Fruit fly (Drosophila melanogaster) whole organism, embryonic: Measurements from ENCODE around the gene CG9133.

ENCODE experiments used
- Abd-B ChIP-seq: fragments of 200-800 bp; sonication (Bioruptor generic); optimal IDR thresholded peaks from 2 replicates; lab custom pipeline; 2018; ENCODE audit warnings: missing biosample characterization, mild to moderate bottlenecking, missing genetic modification characterization, moderate library complexity
- Asciz ChIP-seq: fragments of 200-800 bp; sonication (Bioruptor generic); optimal IDR thresholded peaks from 2 replicates; lab custom pipeline; 2017; ENCODE audit warnings: missing biosample characterization, mild to moderate bottlenecking, missing genetic modification characterization, missing genetic modification reagents
- CG12104 ChIP-seq: fragments of 200-800 bp; sonication (Bioruptor generic); optimal IDR thresholded peaks from 3 replicates; lab custom pipeline; 2016; ENCODE audit warnings: missing biosample characterization, missing genetic modification characterization
- CG12391 ChIP-seq: fragments of 200-800 bp; sonication (Bioruptor generic); optimal IDR thresholded peaks from 3 replicates; lab custom pipeline; 2018; ENCODE audit warnings: missing biosample characterization, mild to moderate bottlenecking, missing genetic modification characterization, moderate library complexity
- CG13424 ChIP-seq: fragments of 200-800 bp; sonication (Bioruptor generic); optimal IDR thresholded peaks from 2 replicates; lab custom pipeline; 2019; ENCODE audit warnings: missing biosample characterization, mild to moderate bottlenecking, missing genetic modification characterization, moderate library complexity
- CG14860 ChIP-seq: fragments of 200-800 bp; sonication (Bioruptor generic); IDR thresholded peaks from 3 replicates; pipeline ENCODE4 v1.3.6; 2022; ENCODE audit warnings: missing biosample characterization, missing genetic modification characterization; ENCODE audit not compliant: partially characterized antibody
- CG1602 ChIP-seq: fragments of 200-800 bp; sonication (Bioruptor generic); optimal IDR thresholded peaks from 3 replicates; lab custom pipeline; 2016; ENCODE audit warnings: missing biosample characterization, missing genetic modification characterization
- CG16863 ChIP-seq: fragments of 200-800 bp; sonication (Bioruptor generic); optimal IDR thresholded peaks from 3 replicates; lab custom pipeline; 2016; ENCODE audit warnings: missing biosample characterization, missing genetic modification characterization
- CG17186 ChIP-seq: fragments of 200-800 bp; sonication (Bioruptor generic); optimal IDR thresholded peaks from 3 replicates; lab custom pipeline; 2017; ENCODE audit warnings: missing biosample characterization, missing genetic modification reagents, missing genetic modification characterization
- CG4820 ChIP-seq: fragments of 200-800 bp; sonication (Bioruptor generic); optimal IDR thresholded peaks from 3 replicates; lab custom pipeline; 2016; ENCODE audit warnings: missing biosample characterization, missing genetic modification characterization
- CG6254 ChIP-seq: fragments of 200-800 bp; sonication (Bioruptor generic); optimal IDR thresholded peaks from 3 replicates; lab custom pipeline; 2017; ENCODE audit warnings: mild to moderate bottlenecking, missing biosample characterization, missing genetic modification reagents, missing genetic modification characterization
- CG6654 ChIP-seq: fragments of 200-800 bp; sonication (Bioruptor generic); optimal IDR thresholded peaks from 2 replicates; lab custom pipeline; 2017; ENCODE audit warnings: missing biosample characterization, mild to moderate bottlenecking, missing genetic modification characterization
- CG7357 ChIP-seq: fragments of 200-800 bp; sonication (Bioruptor generic); IDR thresholded peaks from 3 replicates; pipeline ENCODE4 v1.3.6; 2022; ENCODE audit warnings: missing biosample characterization, missing genetic modification characterization
- CG8290 ChIP-seq, 3 experiments: fragments of 200-800 bp; sonication (Bioruptor generic); optimal IDR thresholded peaks; 2 replicates each; lab custom pipeline; 2016 to 2019; ENCODE audit warnings: missing biosample characterization in 3 of 3, missing genetic modification characterization in 3 of 3, mild to moderate bottlenecking in 2 of 3, moderate library complexity in 1 of 3
- CG9609 ChIP-seq: fragments of 200-800 bp; sonication (Bioruptor generic); optimal IDR thresholded peaks from 3 replicates; lab custom pipeline; 2016; ENCODE audit warnings: missing biosample characterization, missing genetic modification characterization
- Dfd ChIP-seq, 2 experiments: fragments of >200 bp; optimal IDR thresholded peaks; 2 replicates each; lab custom pipeline; 2017; ENCODE audit warnings: missing biosample characterization in 2 of 2, missing genetic modification characterization in 2 of 2
- Gsc ChIP-seq: fragments of 200-800 bp; sonication (Bioruptor generic); IDR thresholded peaks from 2 replicates; pipeline ENCODE4 v1.3.6; 2022; ENCODE audit warnings: missing biosample characterization, missing genetic modification characterization
- Hmx ChIP-seq: fragments of 200-800 bp; sonication (Bioruptor generic); optimal IDR thresholded peaks from 2 replicates; lab custom pipeline; 2016; ENCODE audit warnings: missing biosample characterization, missing genetic modification characterization
- Hr51 ChIP-seq, 2 experiments: fragments of 200-800 bp; sonication (Bioruptor generic); optimal IDR thresholded peaks; 2 replicates in 1 of 2; 3 replicates in 1 of 2; lab custom pipeline; 2016 to 2018; ENCODE audit warnings: missing biosample characterization in 2 of 2, missing genetic modification characterization in 2 of 2, mild to moderate bottlenecking in 1 of 2, moderate library complexity in 1 of 2
- Lhr ChIP-seq: fragments of 200-800 bp; sonication (Bioruptor generic); optimal IDR thresholded peaks from 3 replicates; lab custom pipeline; 2017; ENCODE audit warnings: mild to moderate bottlenecking, missing biosample characterization, missing genetic modification reagents, missing genetic modification characterization
- Mes4 ChIP-seq: fragments of 200-800 bp; sonication (Bioruptor generic); optimal IDR thresholded peaks from 2 replicates; lab custom pipeline; 2016; ENCODE audit warnings: missing biosample characterization, missing genetic modification characterization
- Mrtf ChIP-seq: fragments of 200-800 bp; sonication (Bioruptor generic); IDR thresholded peaks from 3 replicates; pipeline ENCODE4 v1.3.6; 2022; ENCODE audit warnings: missing biosample characterization, missing genetic modification characterization
- Nf-YB ChIP-seq: fragments of 200-800 bp; sonication (Bioruptor generic); optimal IDR thresholded peaks from 3 replicates; lab custom pipeline; 2019; ENCODE audit warnings: missing biosample characterization, mild to moderate bottlenecking, missing genetic modification characterization, moderate library complexity
- Optix ChIP-seq: fragments of 200-800 bp; sonication (Bioruptor generic); IDR thresholded peaks from 3 replicates; pipeline ENCODE4 v1.3.6; 2022; ENCODE audit warnings: missing biosample characterization, missing genetic modification characterization
- Taf1 ChIP-seq: fragments of 200-800 bp; sonication (Bioruptor generic); IDR thresholded peaks from 2 replicates; pipeline ENCODE4 v1.3.6; 2022; ENCODE audit warnings: missing biosample characterization, missing genetic modification characterization
- Usf ChIP-seq: fragments of 200-800 bp; sonication (Bioruptor generic); optimal IDR thresholded peaks from 2 replicates; lab custom pipeline; 2017; ENCODE audit warnings: missing genotype, missing biosample characterization, missing genetic modification characterization
- Vsx1 ChIP-seq: fragments of 200-800 bp; sonication (Bioruptor generic); optimal IDR thresholded peaks from 2 replicates; lab custom pipeline; 2017; ENCODE audit warnings: missing biosample characterization, mild to moderate bottlenecking, missing genetic modification characterization, missing genetic modification reagents
- al ChIP-seq: fragments of 200-800 bp; sonication (Bioruptor generic); IDR thresholded peaks from 2 replicates; pipeline ENCODE4 v1.3.6; 2022; ENCODE audit warnings: missing biosample characterization, missing genetic modification characterization
- az2 ChIP-seq: fragments of 200-800 bp; sonication (Bioruptor generic); optimal IDR thresholded peaks from 3 replicates; lab custom pipeline; 2016; ENCODE audit warnings: missing biosample characterization, missing genetic modification characterization
- ems ChIP-seq: fragments of 200-800 bp; sonication (Bioruptor generic); optimal IDR thresholded peaks from 3 replicates; lab custom pipeline; 2016; ENCODE audit warnings: missing biosample characterization, missing genetic modification characterization
- eve ChIP-seq, 2 experiments: fragments of >200 bp; optimal IDR thresholded peaks; 2 replicates each; lab custom pipeline; 2017; ENCODE audit warnings: missing biosample characterization in 2 of 2, missing genetic modification characterization in 2 of 2
- fd96Cb ChIP-seq: fragments of 200-800 bp; sonication (Bioruptor generic); optimal IDR thresholded peaks from 2 replicates; lab custom pipeline; 2018; ENCODE audit warnings: missing biosample characterization, mild to moderate bottlenecking, missing genetic modification characterization, moderate library complexity
- gem ChIP-seq: fragments of 200-800 bp; sonication (Bioruptor generic); optimal IDR thresholded peaks from 2 replicates; lab custom pipeline; 2019; ENCODE audit warnings: missing biosample characterization, mild to moderate bottlenecking, missing genetic modification characterization, moderate library complexity
- hkb ChIP-seq, 2 experiments: fragments of 200-800 bp in 1 of 2; fragments of >200 bp in 1 of 2; sonication (Bioruptor generic) in 1 of 2; IDR thresholded peaks in 1 of 2; optimal IDR thresholded peaks in 1 of 2; 2 replicates each; pipeline versions ENCODE4 v1.3.6 to Lab custom; 2017 to 2022; ENCODE audit warnings: missing biosample characterization in 1 of 2, missing genetic modification characterization in 1 of 2
- klu ChIP-seq: fragments of 200-800 bp; sonication (Bioruptor generic); IDR thresholded peaks from 2 replicates; pipeline ENCODE4 v1.3.6; 2022; ENCODE audit warnings: missing biosample characterization, missing genetic modification characterization
- lab ChIP-seq: fragments of 200-800 bp; sonication (Bioruptor generic); optimal IDR thresholded peaks from 3 replicates; lab custom pipeline; 2017; ENCODE audit warnings: missing biosample characterization, missing genetic modification characterization, mild to moderate bottlenecking, moderate library complexity, missing genetic modification reagents
- lola ChIP-seq, 3 experiments: fragments of >200 bp in 2 of 3; fragments of 200-800 bp in 1 of 3; sonication (Bioruptor generic) in 1 of 3; optimal IDR thresholded peaks; 2 replicates each; lab custom pipeline; 2017 to 2019; ENCODE audit warnings: missing biosample characterization in 3 of 3, missing genetic modification characterization in 3 of 3, mild to moderate bottlenecking in 1 of 3, moderate library complexity in 1 of 3
- p53 ChIP-seq: fragments of 200-800 bp; sonication (Bioruptor generic); optimal IDR thresholded peaks from 2 replicates; lab custom pipeline; 2016; ENCODE audit warnings: missing biosample characterization, missing genetic modification characterization
- pan ChIP-seq, 4 experiments: fragments of >200 bp in 3 of 4; fragments of 200-800 bp in 1 of 4; sonication (Bioruptor generic) in 1 of 4; optimal IDR thresholded peaks in 3 of 4; IDR thresholded peaks in 1 of 4; 2 replicates each; pipeline versions ENCODE4 v1.3.6 to Lab custom; 2017 to 2022; ENCODE audit warnings: missing biosample characterization in 2 of 4, missing genetic modification characterization in 2 of 4, mixed read lengths in 1 of 4
- pita ChIP-seq: fragments of 200-800 bp; sonication (Bioruptor generic); optimal IDR thresholded peaks from 2 replicates; lab custom pipeline; 2017; ENCODE audit warnings: missing biosample characterization, mild to moderate bottlenecking, missing genetic modification characterization
- repo ChIP-seq: fragments of 200-800 bp; sonication (Bioruptor generic); optimal IDR thresholded peaks from 2 replicates; lab custom pipeline; 2016; ENCODE audit warnings: missing biosample characterization, missing genetic modification characterization
- rib ChIP-seq: fragments of 200-800 bp; sonication (Bioruptor generic); IDR thresholded peaks from 2 replicates; pipeline ENCODE4 v1.3.6; 2022; ENCODE audit warnings: missing biosample characterization, missing genetic modification characterization
- sqz ChIP-seq: fragments of 200-800 bp; sonication (Bioruptor generic); optimal IDR thresholded peaks from 3 replicates; lab custom pipeline; 2018; ENCODE audit warnings: missing biosample characterization, mild to moderate bottlenecking, missing genetic modification characterization
- tap ChIP-seq: fragments of 200-800 bp; optimal IDR thresholded peaks from 3 replicates; lab custom pipeline; 2019; ENCODE audit warnings: missing biosample characterization, mild to moderate bottlenecking, missing genetic modification characterization, moderate library complexity
- ttk ChIP-seq: fragments of 200-800 bp; sonication (Bioruptor generic); IDR thresholded peaks from 2 replicates; pipeline ENCODE4 v2.1.2; 2022; ENCODE audit warnings: missing biosample characterization, missing genetic modification characterization
- unpg ChIP-seq: fragments of 200-800 bp; sonication (Bioruptor generic); optimal IDR thresholded peaks from 3 replicates; lab custom pipeline; 2018; ENCODE audit warnings: missing biosample characterization, mild to moderate bottlenecking, missing genetic modification characterization, moderate library complexity
- usp ChIP-seq: fragments of >200 bp; optimal IDR thresholded peaks from 2 replicates; lab custom pipeline; 2017; ENCODE audit warnings: missing biosample characterization, missing genetic modification characterization
- wdn ChIP-seq: fragments of 200-800 bp; sonication (Bioruptor generic); IDR thresholded peaks from 2 replicates; pipeline ENCODE4 v1.3.6; 2022; ENCODE audit warnings: missing biosample characterization, missing genetic modification characterization

CG9133 gene

dm6 chr3L:1247627-1248295, 4.1 kb upstream of the CG9133 start, which contains the start of the genes Psf1 and Sac1 (continued):
- TF ChIP-seq hkb (optimal IDR thresholded peaks at IDR 0.05; lab: Kevin White, UChicago) = peak; percentile 30
- no peak for TF ChIP-seq hkb (GFP tag; IDR thresholded peaks at IDR 0.05; lab: Robert Waterston, UW)
- TF ChIP-seq gem (tag; lab: Kevin White, UChicago) = no peak
- TF ChIP-seq lola (GFP tag; optimal IDR thresholded peaks at IDR 0.05; lab: Kevin White, UChicago) = peak in 1 of 3 experiments; percentile 53
- no peak for TF ChIP-seq tap (tag; lab: Kevin White, UChicago)
- no peak; the same call in 1 of the 2 replicates for TF ChIP-seq klu (GFP tag; lab: Robert Waterston, UW)
- no peak for TF ChIP-seq fd96Cb
- no peak for TF ChIP-seq CG8290 (GFP tag; optimal IDR thresholded peaks at IDR 0.05; lab: Kevin White, UChicago)
- peak in 1 of 2 experiments; percentile 27 for TF ChIP-seq CG8290 (tag; optimal IDR thresholded peaks at IDR 0.05; lab: Kevin White, UChicago)
- TF ChIP-seq p53 (GFP tag; lab: Kevin White, UChicago) = peak; percentile 17
- TF ChIP-seq ems (GFP tag; lab: Kevin White, UChicago) = no peak
- TF ChIP-seq rib (GFP tag; lab: Robert Waterston, UW) = no peak
- peak; percentile 36 for TF ChIP-seq CG4820
- TF ChIP-seq pita = no peak
- TF ChIP-seq Asciz (GFP tag; lab: Kevin White, UChicago) = no peak
- no peak for TF ChIP-seq CG6254
- no peak for TF ChIP-seq Hmx (GFP tag; lab: Kevin White, UChicago)
- TF ChIP-seq CG1602 (GFP tag; lab: Kevin White, UChicago) = no peak
- TF ChIP-seq Lhr (GFP tag; lab: Kevin White, UChicago) = peak; percentile 71
- TF ChIP-seq Abd-B (GFP tag; lab: Kevin White, UChicago) = peak; percentile 47
- TF ChIP-seq repo (GFP tag; lab: Kevin White, UChicago) = peak; percentile 27
- TF ChIP-seq CG12391 = peak; percentile 64
- peak; percentile 68 for TF ChIP-seq CG17186 (GFP tag; lab: Kevin White, UChicago)
- TF ChIP-seq CG12104 (GFP tag; lab: Kevin White, UChicago) = no peak
- no peak for TF ChIP-seq Dfd (GFP tag; optimal IDR thresholded peaks at IDR 0.05; lab: Kevin White, UChicago)
- TF ChIP-seq pan (optimal IDR thresholded peaks at IDR 0.05; lab: Kevin White, UChicago) = no peak
- peak in 1 of 2 experiments; percentile 13 for TF ChIP-seq pan (GFP tag; optimal IDR thresholded peaks at IDR 0.05 in 1 of 2, IDR thresholded peaks at IDR 0.05 in 1 of 2)
- TF ChIP-seq CG13424 (tag; lab: Kevin White, UChicago) = peak; percentile 57
- no peak for TF ChIP-seq usp (GFP tag; lab: Kevin White, UChicago)
- TF ChIP-seq CG14860 = peak; percentile 80
- TF ChIP-seq ttk = peak; percentile 24; the same call in 1 of the 2 replicates
- TF ChIP-seq Taf1 (GFP tag; lab: Robert Waterston, UW) = no peak
- no peak for TF ChIP-seq Vsx1 (GFP tag; lab: Kevin White, UChicago)
- TF ChIP-seq lab (GFP tag; lab: Kevin White, UChicago) = peak; percentile 49
- no peak for TF ChIP-seq Nf-YB (GFP tag; lab: Kevin White, UChicago)
- peak; percentile 36 for TF ChIP-seq CG9609 (GFP tag; lab: Kevin White, UChicago)
- no peak for TF ChIP-seq unpg (GFP tag; lab: Kevin White, UChicago)
- TF ChIP-seq sqz (GFP tag; lab: Kevin White, UChicago) = no peak
- TF ChIP-seq Hr51 (GFP tag; optimal IDR thresholded peaks at IDR 0.05; lab: Kevin White, UChicago) = peak in 1 of 2 experiments; percentile 29
- TF ChIP-seq az2 (GFP tag; lab: Kevin White, UChicago) = no peak
- TF ChIP-seq wdn (GFP tag; lab: Robert Waterston, UW) = no peak
- no peak for TF ChIP-seq eve (GFP tag; optimal IDR thresholded peaks at IDR 0.05; lab: Kevin White, UChicago)
- peak; percentile 98 for TF ChIP-seq CG7357 (GFP tag; lab: Robert Waterston, UW)
- peak; percentile 93 for TF ChIP-seq CG16863 (GFP tag; lab: Kevin White, UChicago)
- TF ChIP-seq Gsc (GFP tag; lab: Robert Waterston, UW) = no peak
- TF ChIP-seq Mes4 (GFP tag; lab: Kevin White, UChicago) = peak; percentile 35
- no peak for TF ChIP-seq Usf (GFP tag; lab: Kevin White, UChicago)
- no peak for TF ChIP-seq CG6654
- 0 out of 3 replicates have a peak, but pooled peaks have one; percentile 11 for TF ChIP-seq Optix (GFP tag; lab: Robert Waterston, UW)
- 0 out of 2 replicates have a peak, but pooled peaks have one; percentile 29 for TF ChIP-seq al (GFP tag; lab: Robert Waterston, UW)
- no peak for TF ChIP-seq Mrtf (GFP tag; lab: Robert Waterston, UW)
